Fruit fly (Drosophila melanogaster) whole organism, wandering third instar larva: ENCODE measurements around the gene Ccn.

Source experiments
- HLH106 ChIP-seq: fragments of 200-800 bp; optimal IDR thresholded peaks from 3 replicates; lab custom pipeline; 2019; ENCODE audit warnings: missing biosample characterization, mild to moderate bottlenecking, missing genetic modification characterization, moderate library complexity
- lola ChIP-seq: fragments of >200 bp; optimal IDR thresholded peaks from 2 replicates; lab custom pipeline; 2017; ENCODE audit warnings: missing biosample characterization, missing genetic modification characterization
- pan ChIP-seq: fragments of >200 bp; optimal IDR thresholded peaks from 2 replicates; lab custom pipeline; 2017
- sv ChIP-seq: fragments of 200-800 bp; sonication (Bioruptor generic); optimal IDR thresholded peaks from 3 replicates; lab custom pipeline; 2016; ENCODE audit warnings: missing biosample characterization, missing genetic modification characterization

dm6 chr3L:17646637-17647036 lies 43.2 kb upstream of the Ccn start, which contains the start of gene CG43085:
- no peak for TF ChIP-seq HLH106 (tag; lab: Kevin White, UChicago)
- TF ChIP-seq pan (lab: Kevin White, UChicago): no peak
- no peak for TF ChIP-seq lola (GFP tag; lab: Kevin White, UChicago)
- TF ChIP-seq sv (GFP tag; lab: Kevin White, UChicago): no peak
